Worm (Caenorhabditis elegans) whole organism, L4 larva: ENCODE results near the gene crh-2.

Source experiments
- F10B5.3 ChIP-seq: sonication (generic microtip); optimal IDR thresholded peaks from 2 replicates; lab custom pipeline; 2016; ENCODE audit warnings: mild to moderate bottlenecking, missing genetic modification characterization, missing compliant biosample characterization
- F37D6.2 ChIP-seq: sonication (generic microtip); optimal IDR thresholded peaks from 2 replicates; lab custom pipeline; 2016; ENCODE audit warnings: mild to moderate bottlenecking, missing genetic modification characterization, missing compliant biosample characterization
- F49E8.2 ChIP-seq: sonication (generic microtip); optimal IDR thresholded peaks from 2 replicates; lab custom pipeline; 2016; ENCODE audit warnings: missing compliant biosample characterization, mild to moderate bottlenecking, missing genetic modification characterization, borderline replicate concordance
- ZK546.5 ChIP-seq, 2 experiments: sonication (generic microtip); optimal IDR thresholded peaks; 2 replicates each; lab custom pipeline; 2017; ENCODE audit warnings: missing biosample characterization in 2 of 2, missing genetic modification characterization in 2 of 2
- aha-1 ChIP-seq: fragments of 150-350 bp; peaks from one replicate; lab custom pipeline; 2014; ENCODE audit warnings: missing biosample characterization, missing genetic modification characterization
- ama-1 ChIP-seq: fragments of 150-350 bp; optimal IDR thresholded peaks from 2 replicates; lab custom pipeline; 2014; ENCODE audit warnings: inconsistent platforms, mixed read lengths
- arid-1 ChIP-seq: fragments of 200-800 bp; sonication (Bioruptor generic); conservative IDR thresholded peaks from 2 replicates; pipeline ENCODE4 v1.3.6; 2022; ENCODE audit warnings: missing genetic modification reagents, missing genetic modification characterization, missing compliant biosample characterization
- ceh-20 ChIP-seq: fragments of 200-800 bp; sonication (Bioruptor generic); IDR thresholded peaks from 2 replicates; pipeline ENCODE4 v1.3.6; 2022; ENCODE audit warnings: missing genetic modification reagents, missing genetic modification characterization, missing compliant biosample characterization
- ceh-44 ChIP-seq: fragments of 200-800 bp; sonication (Bioruptor generic); IDR thresholded peaks from 2 replicates; pipeline ENCODE4 v1.3.6; 2022; ENCODE audit warnings: missing genetic modification reagents, missing genetic modification characterization, missing compliant biosample characterization
- ceh-82 ChIP-seq: sonication (generic microtip); optimal IDR thresholded peaks from 2 replicates; lab custom pipeline; 2017; ENCODE audit warnings: missing biosample characterization, missing genetic modification characterization
- ces-1 ChIP-seq: fragments of 150-350 bp; sonication (generic microtip); optimal IDR thresholded peaks from 4 replicates; lab custom pipeline; 2014; ENCODE audit warnings: missing biosample characterization, missing genetic modification reagents, missing genetic modification characterization
- cey-2 ChIP-seq: sonication (generic microtip); optimal IDR thresholded peaks from 3 replicates; lab custom pipeline; 2017; ENCODE audit warnings: missing genetic modification characterization, mild to moderate bottlenecking, missing compliant biosample characterization, antibody characterized with exemption, borderline replicate concordance; ENCODE audit not compliant: insufficient read depth
- ctbp-1 ChIP-seq: fragments of 200-800 bp; sonication (Bioruptor generic); IDR thresholded peaks from 2 replicates; pipeline ENCODE4 v1.3.6; 2022; ENCODE audit warnings: missing genetic modification reagents, missing genetic modification characterization, missing compliant biosample characterization
- daf-16 ChIP-seq, 3 experiments: sonication (generic microtip); optimal IDR thresholded peaks; 2 replicates each; lab custom pipeline; 2016 to 2017; ENCODE audit warnings: missing genetic modification characterization in 3 of 3, missing genetic modification reagents in 3 of 3, mild to moderate bottlenecking in 2 of 3, missing compliant biosample characterization in 2 of 3, missing biosample characterization in 1 of 3, moderate library complexity in 1 of 3
- dmd-8 ChIP-seq: fragments of 200-800 bp; sonication (Bioruptor generic); IDR thresholded peaks from 2 replicates; pipeline ENCODE4 v1.3.6; 2022; ENCODE audit warnings: missing genetic modification characterization, missing compliant biosample characterization
- duxl-1 ChIP-seq: sonication (generic microtip); optimal IDR thresholded peaks from 2 replicates; lab custom pipeline; 2016; ENCODE audit warnings: mild to moderate bottlenecking, missing genetic modification characterization, moderate library complexity, missing compliant biosample characterization; ENCODE audit not compliant: poor library complexity
- egl-43 ChIP-seq: fragments of 200-800 bp; sonication (Bioruptor generic); IDR thresholded peaks from 2 replicates; pipeline ENCODE4 v1.3.6; 2022; ENCODE audit warnings: missing genetic modification reagents, missing genetic modification characterization, missing compliant biosample characterization
- hlh-11 ChIP-seq: fragments of 200-800 bp; sonication (Bioruptor generic); optimal IDR thresholded peaks from 2 replicates; lab custom pipeline; 2018; ENCODE audit warnings: mild to moderate bottlenecking, missing genetic modification characterization, missing compliant biosample characterization
- hlh-30 ChIP-seq: sonication (generic microtip); optimal IDR thresholded peaks from 2 replicates; lab custom pipeline; 2017; ENCODE audit warnings: antibody characterized with exemption, mild to moderate bottlenecking, missing genetic modification characterization, missing compliant biosample characterization; ENCODE audit not compliant: insufficient read depth
- hmg-1.1 ChIP-seq: fragments of 200-800 bp; sonication (Bioruptor generic); IDR thresholded peaks from 2 replicates; pipeline ENCODE4 v1.3.6; 2022; ENCODE audit warnings: missing genetic modification reagents, missing genetic modification characterization, missing compliant biosample characterization
- lin-13 ChIP-seq: fragments of 150-350 bp; optimal IDR thresholded peaks from 2 replicates; lab custom pipeline; 2014; ENCODE audit warnings: missing biosample characterization, missing genetic modification reagents, missing genetic modification characterization
- lin-38 ChIP-seq: fragments of 200-800 bp; sonication (Bioruptor generic); IDR thresholded peaks from 2 replicates; pipeline ENCODE4 v1.3.6; 2022; ENCODE audit warnings: missing genetic modification reagents, missing genetic modification characterization, missing compliant biosample characterization
- lin-39 ChIP-seq: fragments of 150-350 bp; optimal IDR thresholded peaks from 2 replicates; lab custom pipeline; 2014; ENCODE audit warnings: missing biosample characterization, missing genetic modification reagents, missing genetic modification characterization
- lsy-2 ChIP-seq, 2 experiments: fragments of 150-350 bp in 1 of 2; sonication (generic microtip) in 1 of 2; optimal IDR thresholded peaks; 2 replicates each; lab custom pipeline; 2014 to 2017; ENCODE audit warnings: missing biosample characterization in 2 of 2, missing genetic modification characterization in 2 of 2
- madf-9 ChIP-seq: fragments of 200-800 bp; sonication (Bioruptor generic); conservative IDR thresholded peaks from 2 replicates; pipeline ENCODE4 v1.3.6; 2022; ENCODE audit warnings: missing genetic modification reagents, missing genetic modification characterization, missing compliant biosample characterization
- mdt-29 ChIP-seq: fragments of 200-800 bp; sonication (Bioruptor generic); IDR thresholded peaks from 2 replicates; pipeline ENCODE4 v1.3.6; 2022; ENCODE audit warnings: missing genetic modification reagents, missing genetic modification characterization, missing compliant biosample characterization
- mes-2 ChIP-seq: sonication (generic microtip); optimal IDR thresholded peaks from 2 replicates; lab custom pipeline; 2016; ENCODE audit warnings: missing genotype, mild to moderate bottlenecking, missing genetic modification characterization, missing compliant biosample characterization; ENCODE audit not compliant: poor library complexity, severe bottlenecking
- mxl-2 ChIP-seq: fragments of 200-800 bp; sonication (Bioruptor generic); conservative IDR thresholded peaks from 2 replicates; pipeline ENCODE4 v1.3.6; 2022; ENCODE audit warnings: missing genetic modification reagents, missing genetic modification characterization, missing compliant biosample characterization
- mxl-3 ChIP-seq: fragments of 200-800 bp; sonication (Bioruptor generic); optimal IDR thresholded peaks from 2 replicates; lab custom pipeline; 2018; ENCODE audit warnings: mild to moderate bottlenecking, missing genetic modification characterization, missing compliant biosample characterization
- nhr-10 ChIP-seq: fragments of 150-350 bp; optimal IDR thresholded peaks from 2 replicates; lab custom pipeline; 2014; ENCODE audit warnings: missing biosample characterization, missing genetic modification characterization
- nhr-102 ChIP-seq: sonication (generic microtip); optimal IDR thresholded peaks from 2 replicates; lab custom pipeline; 2016; ENCODE audit warnings: mild to moderate bottlenecking, missing genetic modification characterization, moderate library complexity, missing compliant biosample characterization
- nhr-237 ChIP-seq: sonication (generic microtip); optimal IDR thresholded peaks from 2 replicates; lab custom pipeline; 2017; ENCODE audit warnings: missing biosample characterization, missing genetic modification characterization
- nhr-25 ChIP-seq: sonication (generic microtip); optimal IDR thresholded peaks from 2 replicates; lab custom pipeline; 2017; ENCODE audit warnings: missing genetic modification characterization, mild to moderate bottlenecking, missing compliant biosample characterization, antibody characterized with exemption, moderate library complexity, borderline replicate concordance; ENCODE audit not compliant: insufficient read depth
- nhr-28 ChIP-seq: fragments of 150-350 bp; optimal IDR thresholded peaks from 2 replicates; lab custom pipeline; 2014; ENCODE audit warnings: missing biosample characterization, missing genetic modification characterization
- nhr-42 ChIP-seq: fragments of 200-800 bp; sonication (Bioruptor generic); IDR thresholded peaks from 2 replicates; pipeline ENCODE4 v1.3.6; 2022; ENCODE audit warnings: missing genetic modification characterization, missing compliant biosample characterization
- nhr-48 ChIP-seq: sonication (generic microtip); optimal IDR thresholded peaks from 2 replicates; lab custom pipeline; 2016; ENCODE audit warnings: mild to moderate bottlenecking, missing genetic modification characterization, missing compliant biosample characterization
- nhr-6 ChIP-seq: fragments of 150-350 bp; optimal IDR thresholded peaks from 2 replicates; lab custom pipeline; 2014; ENCODE audit warnings: missing biosample characterization, missing genetic modification characterization
- pha-4 ChIP-seq, 2 experiments: fragments of 150-350 bp in 1 of 2; fragments of 200-800 bp in 1 of 2; sonication (Bioruptor generic) in 1 of 2; IDR thresholded peaks in 1 of 2; optimal IDR thresholded peaks in 1 of 2; 2 replicates each; pipeline versions ENCODE4 v1.3.6 to Lab custom; 2014 to 2022; ENCODE audit warnings: missing genetic modification characterization in 2 of 2, missing genetic modification reagents in 2 of 2, missing biosample characterization in 1 of 2, missing compliant biosample characterization in 1 of 2
- php-3 ChIP-seq: fragments of 200-800 bp; sonication (Bioruptor generic); IDR thresholded peaks from 2 replicates; pipeline ENCODE4 v1.3.6; 2022; ENCODE audit warnings: missing genetic modification reagents, missing genetic modification characterization, missing compliant biosample characterization
- pqm-1 ChIP-seq: sonication (generic microtip); optimal IDR thresholded peaks from 2 replicates; lab custom pipeline; 2017; ENCODE audit warnings: missing biosample characterization, missing genetic modification characterization
- set-16 ChIP-seq: fragments of 200-800 bp; sonication (Bioruptor generic); IDR thresholded peaks from 2 replicates; pipeline ENCODE4 v1.3.6; 2022; ENCODE audit warnings: missing genetic modification reagents, missing genetic modification characterization, missing compliant biosample characterization
- tag-97 ChIP-seq: fragments of 200-800 bp; sonication (Bioruptor generic); IDR thresholded peaks from 2 replicates; pipeline ENCODE4 v1.3.6; 2022; ENCODE audit warnings: missing genetic modification characterization, missing compliant biosample characterization
- tra-1 ChIP-seq: fragments of 200-800 bp; sonication (Bioruptor generic); IDR thresholded peaks from 2 replicates; pipeline ENCODE4 v1.3.6; 2022; ENCODE audit warnings: missing genetic modification reagents, missing genetic modification characterization, missing compliant biosample characterization
- unc-62 ChIP-seq, 3 experiments: fragments of 150-350 bp in 1 of 3; sonication (generic microtip); optimal IDR thresholded peaks in 2 of 3; peaks in 1 of 3; 1 replicate in 1 of 3; 2 replicates in 2 of 3; lab custom pipeline; 2014 to 2017; ENCODE audit warnings: missing biosample characterization in 3 of 3, missing genetic modification characterization in 3 of 3, missing genetic modification reagents in 3 of 3, missing genotype in 1 of 3
- vab-7 ChIP-seq: fragments of 200-800 bp; sonication (Bioruptor generic); IDR thresholded peaks from 2 replicates; pipeline ENCODE4 v1.3.6; 2022; ENCODE audit warnings: missing genetic modification reagents, missing genetic modification characterization, missing compliant biosample characterization
- zip-2 ChIP-seq: fragments of 150-350 bp; optimal IDR thresholded peaks from 2 replicates; lab custom pipeline; 2014; ENCODE audit warnings: missing biosample characterization, missing genetic modification characterization
- ztf-11 ChIP-seq: fragments of 150-350 bp; optimal IDR thresholded peaks from 2 replicates; lab custom pipeline; 2014; ENCODE audit warnings: missing biosample characterization, missing genetic modification characterization
- ztf-7 ChIP-seq: fragments of 150-350 bp; optimal IDR thresholded peaks from 2 replicates; lab custom pipeline; 2014; ENCODE audit warnings: missing biosample characterization, missing genetic modification characterization

crh-2 gene

DNA sequence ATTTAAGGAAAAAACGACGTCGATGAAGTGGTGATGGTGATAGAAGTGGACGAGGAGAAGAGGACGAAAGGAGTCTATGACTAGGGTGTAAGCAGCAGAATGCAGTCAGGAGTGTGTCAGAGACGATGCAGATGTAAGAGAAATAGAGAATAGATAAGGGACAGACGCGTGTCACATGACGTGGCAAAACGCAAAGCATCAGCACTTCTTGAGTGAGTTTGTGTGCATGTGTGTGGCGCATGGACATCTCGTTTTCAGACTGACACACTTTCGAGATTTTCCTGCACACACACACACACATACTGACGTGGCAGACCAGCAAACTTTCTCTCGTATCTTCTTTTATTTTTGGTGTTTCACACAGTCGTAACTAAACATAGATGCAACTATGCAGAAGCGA is 4.9 kb downstream of the crh-2 start (continued):
- TF ChIP-seq lin-39 (no peak), lin-38 (GFP tag; lab: Robert Waterston, UW) (peak; percentile 54), arid-1 (GFP tag; lab: Robert Waterston, UW) (no peak), mxl-2 (GFP tag; lab: Robert Waterston, UW) (peak; percentile 57; the same call in 1 of the 2 replicates), madf-9 (GFP tag; lab: Robert Waterston, UW) (peak; percentile 55; the same call in 1 of the 2 replicates), ces-1 (GFP tag; lab: Kevin White, UChicago) (no peak), hlh-30 (tag; lab: Kevin White, UChicago) (peak; percentile 98), ztf-11 (tag; lab: Kevin White, UChicago) (no peak), tra-1 (GFP tag; lab: Robert Waterston, UW) (peak; percentile 83), hlh-11 (tag; lab: Kevin White, UChicago) (peak; percentile 95), lin-13 (no peak), nhr-6 (tag; lab: Kevin White, UChicago) (peak; percentile 42), set-16 (GFP tag; lab: Robert Waterston, UW) (peak; percentile 29; the same call in 1 of the 2 replicates), nhr-42 (GFP tag; lab: Robert Waterston, UW) (peak; percentile 57; the same call in 1 of the 2 replicates), F37D6.2 (tag; lab: Kevin White, UChicago) (peak; percentile 2), nhr-25 (tag; lab: Kevin White, UChicago) (peak; percentile 49), hmg-1.1 (GFP tag; lab: Robert Waterston, UW) (peak; percentile 67), aha-1 (peak; percentile 98), pqm-1 (tag; lab: Kevin White, UChicago) (peak; percentile 57), lsy-2 (tag; optimal IDR thresholded peaks at IDR 0.05; lab: Kevin White, UChicago) (peak; percentile 54 to 74), duxl-1 (tag; lab: Kevin White, UChicago) (no peak), pha-4 (GFP tag; IDR thresholded peaks at IDR 0.05; lab: Robert Waterston, UW) (no peak), pha-4 (tag; optimal IDR thresholded peaks at IDR 0.05; lab: Kevin White, UChicago) (no peak), vab-7 (GFP tag; lab: Robert Waterston, UW) (no peak), tag-97 (GFP tag; lab: Robert Waterston, UW) (no peak), egl-43 (peak; percentile 61; the same call in 1 of the 2 replicates), ceh-20 (GFP tag; lab: Robert Waterston, UW) (peak; percentile 80; the same call in 1 of the 2 replicates), mxl-3 (GFP tag; lab: Kevin White, UChicago) (peak; percentile 94), nhr-48 (tag; lab: Kevin White, UChicago) (peak; percentile 82), mdt-29 (GFP tag; lab: Robert Waterston, UW) (peak; percentile 53; the same call in 1 of the 2 replicates), php-3 (GFP tag; lab: Robert Waterston, UW) (peak; percentile 27; the same call in 1 of the 2 replicates), dmd-8 (GFP tag; lab: Robert Waterston, UW) (no peak), zip-2 (tag; lab: Kevin White, UChicago) (no peak), unc-62 (GFP tag; optimal IDR thresholded peaks at IDR 0.05 in 1 of 2; lab: Kevin White, UChicago) (peak in 1 of 2 experiments; percentile 67), unc-62 (tag; optimal IDR thresholded peaks at IDR 0.05; lab: Kevin White, UChicago) (no peak), nhr-10 (peak; percentile 20), ctbp-1 (GFP tag; lab: Robert Waterston, UW) (peak; percentile 15; the same call in 1 of the 2 replicates), cey-2 (no peak), mes-2 (tag; lab: Kevin White, UChicago) (peak; percentile 15), ceh-82 (tag; lab: Kevin White, UChicago) (no peak), ztf-7 (tag; lab: Kevin White, UChicago) (peak; percentile 5), ama-1 (lab: Kevin White, UChicago) (peak; percentile 7), F10B5.3 (tag; lab: Kevin White, UChicago) (no peak), nhr-237 (tag; lab: Kevin White, UChicago) (no peak), nhr-28 (peak; percentile 81), daf-16 (GFP tag; optimal IDR thresholded peaks at IDR 0.05; lab: Kevin White, UChicago) (peak in 1 of 2 experiments; percentile 65), daf-16 (tag; optimal IDR thresholded peaks at IDR 0.05; lab: Kevin White, UChicago) (peak; percentile 87), F49E8.2 (tag; lab: Kevin White, UChicago) (no peak), ZK546.5 (tag; optimal IDR thresholded peaks at IDR 0.05; lab: Kevin White, UChicago) (no peak), nhr-102 (peak; percentile 68), ceh-44 (GFP tag; lab: Robert Waterston, UW) (no peak)
